Worm (Caenorhabditis elegans) whole organism, young adult: Measurements from ENCODE around the gene ZK185.4.
A peak's percentile ranks its signal among the peaks of the same experiment; 100 is the strongest.

Source experiments
- F22D6.2 ChIP-seq: sonication (generic microtip); optimal IDR thresholded peaks from 2 replicates; lab custom pipeline; 2016; ENCODE audit warnings: mild to moderate bottlenecking, missing genetic modification characterization, missing compliant biosample characterization
- F37B4.10 ChIP-seq: fragments of 200-800 bp; sonication (Bioruptor generic); IDR thresholded peaks from 2 replicates; pipeline ENCODE4 v1.3.6; 2022; ENCODE audit warnings: missing genetic modification characterization, missing compliant biosample characterization
- F57C9.4 ChIP-seq: sonication (generic microtip); optimal IDR thresholded peaks from 2 replicates; lab custom pipeline; 2017; ENCODE audit warnings: mild to moderate bottlenecking, missing genetic modification characterization, missing compliant biosample characterization
- aptf-2 ChIP-seq: fragments of 200-800 bp; sonication (Bioruptor generic); conservative IDR thresholded peaks from 2 replicates; pipeline ENCODE4 v1.3.6; 2022; ENCODE audit warnings: missing genetic modification reagents, missing genetic modification characterization, missing compliant biosample characterization
- attf-3 ChIP-seq: fragments of 200-800 bp; sonication (Bioruptor generic); conservative IDR thresholded peaks from 2 replicates; pipeline ENCODE4 v1.3.6; 2022; ENCODE audit warnings: missing genetic modification reagents, missing genetic modification characterization, missing compliant biosample characterization
- cebp-2 ChIP-seq: fragments of 200-800 bp; sonication (Bioruptor generic); IDR thresholded peaks from 2 replicates; pipeline ENCODE4 v1.3.6; 2022; ENCODE audit warnings: missing genetic modification characterization, missing compliant biosample characterization
- hlh-26 ChIP-seq: fragments of 200-800 bp; sonication (Bioruptor generic); conservative IDR thresholded peaks from 2 replicates; pipeline ENCODE4 v1.3.6; 2022; ENCODE audit warnings: missing genetic modification reagents, missing genetic modification characterization, missing compliant biosample characterization
- lir-1 ChIP-seq: fragments of 200-800 bp; sonication (Bioruptor generic); conservative IDR thresholded peaks from 2 replicates; pipeline ENCODE4 v1.3.6; 2022; ENCODE audit warnings: missing genetic modification reagents, missing genetic modification characterization, missing compliant biosample characterization
- madf-10 ChIP-seq: sonication (generic microtip); optimal IDR thresholded peaks from 2 replicates; lab custom pipeline; 2016; ENCODE audit warnings: mild to moderate bottlenecking, missing genetic modification characterization, missing compliant biosample characterization
- nhr-179 ChIP-seq: sonication (generic microtip); optimal IDR thresholded peaks from 2 replicates; lab custom pipeline; 2016; ENCODE audit warnings: mild to moderate bottlenecking, missing genetic modification characterization, missing compliant biosample characterization
- nhr-80 ChIP-seq: sonication (generic microtip); optimal IDR thresholded peaks from 2 replicates; lab custom pipeline; 2016; ENCODE audit warnings: missing genetic modification characterization, missing compliant biosample characterization
- pbrm-1 ChIP-seq: fragments of 200-800 bp; sonication (Bioruptor generic); IDR thresholded peaks from 2 replicates; pipeline ENCODE4 v1.3.6; 2022; ENCODE audit warnings: missing genetic modification reagents, missing genetic modification characterization, missing compliant biosample characterization
- snpc-4 ChIP-seq, 5 experiments: fragments of 150-350 bp in 1 of 5; sonication (generic microtip) in 4 of 5; optimal IDR thresholded peaks; 2 replicates each; lab custom pipeline; 2014 to 2018; ENCODE audit warnings: missing genetic modification characterization in 5 of 5, missing biosample characterization in 3 of 5, antibody characterized with exemption in 2 of 5, mild to moderate bottlenecking in 2 of 5, missing compliant biosample characterization in 2 of 5, missing genotype in 2 of 5, moderate library complexity in 2 of 5, missing genetic modification reagents in 1 of 5
- xnd-1 ChIP-seq: sonication (generic microtip); optimal IDR thresholded peaks from 2 replicates; lab custom pipeline; 2016; ENCODE audit warnings: missing genotype, missing genetic modification reagents, missing genetic modification characterization, missing compliant biosample characterization
- ztf-26 ChIP-seq: sonication (generic microtip); optimal IDR thresholded peaks from 2 replicates; lab custom pipeline; 2017; ENCODE audit warnings: missing genetic modification characterization, missing compliant biosample characterization

Gene ZK185.4

DNA sequence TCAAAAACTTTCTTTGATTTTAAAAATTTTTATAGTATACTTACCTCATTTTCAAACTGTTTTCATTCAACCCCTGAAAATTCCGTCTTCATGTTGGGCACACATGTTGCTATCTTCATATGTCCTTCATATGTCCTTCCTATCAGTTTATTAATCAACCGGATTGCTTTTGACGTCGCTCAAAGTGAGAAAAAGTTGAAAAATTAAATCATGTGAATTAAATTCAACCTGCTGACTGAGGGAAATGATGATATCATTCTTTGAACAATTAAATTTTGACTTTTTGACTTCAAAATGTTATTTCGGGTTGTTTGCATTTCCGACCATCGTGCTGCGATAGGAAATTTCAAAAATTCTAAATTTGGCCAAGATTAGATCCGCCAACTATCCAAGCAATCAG is 48.4 kb downstream of the ZK185.4 start:
- TF ChIP-seq nhr-80 (tag; lab: Kevin White, UChicago) (peak; percentile 57), F57C9.4 (tag; lab: Kevin White, UChicago) (no peak), madf-10 (no peak), aptf-2 (GFP tag; lab: Robert Waterston, UW) (no peak), F37B4.10 (GFP tag; lab: Robert Waterston, UW) (no peak), xnd-1 (tag; lab: Kevin White, UChicago) (no peak), hlh-26 (GFP tag; lab: Robert Waterston, UW) (no peak)

DNA sequence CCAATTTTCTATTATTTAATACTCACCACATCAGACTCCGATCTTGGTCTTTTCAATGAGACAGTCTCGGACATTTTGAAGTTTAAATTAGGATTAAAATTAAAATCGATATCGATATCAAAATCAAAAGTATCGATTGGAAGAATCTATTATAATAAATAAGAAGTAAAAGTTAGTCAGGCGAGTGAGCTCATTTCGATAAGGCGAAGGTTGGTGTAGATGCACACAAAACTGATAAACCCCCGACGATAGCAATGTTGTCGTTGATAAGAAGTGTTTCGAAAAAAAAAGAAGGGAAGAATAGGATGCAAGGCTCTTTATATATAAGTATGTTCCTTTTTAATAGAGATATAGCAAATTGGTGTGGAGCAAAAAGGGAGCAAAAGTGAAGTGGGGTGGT is 50.4 kb downstream of the ZK185.4 start, which contains the start of gene M01H9.4:
TSS of gene M01H9.4 (minus strand) at position 379 of the 400 bp plus-strand sequence.
- TF ChIP-seq F22D6.2 (tag; lab: Kevin White, UChicago) (no peak), nhr-80 (tag; lab: Kevin White, UChicago) (peak; percentile 83), pbrm-1 (no peak)
- TF ChIP-seq, all 124 proteins: peak for 1

DNA sequence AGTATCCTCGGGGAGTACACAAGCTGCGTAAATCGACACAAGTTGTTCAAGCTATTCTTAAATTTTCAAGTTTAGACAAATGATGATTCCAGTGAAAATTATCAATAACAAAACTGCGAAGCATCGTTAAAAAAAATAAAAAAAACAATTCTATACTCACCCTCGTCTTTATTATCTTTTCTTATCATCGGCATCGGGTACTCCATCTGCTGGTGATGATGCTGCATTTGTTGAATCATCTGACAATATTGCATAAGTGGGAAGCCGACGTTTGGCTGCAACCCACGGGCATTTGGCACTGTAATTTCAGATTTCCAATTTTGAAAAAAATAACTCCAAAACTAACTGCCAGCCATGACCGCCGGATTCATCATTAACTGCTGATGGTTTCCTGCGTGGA is 51.6 kb downstream of the ZK185.4 start:
- TF ChIP-seq cebp-2 (no peak), attf-3 (GFP tag; lab: Robert Waterston, UW) (no peak), ztf-26 (tag; lab: Kevin White, UChicago) (no peak), snpc-4 (GFP tag; optimal IDR thresholded peaks at IDR 0.05; lab: Kevin White, UChicago) (no peak), snpc-4 (tag; optimal IDR thresholded peaks at IDR 0.05; lab: Kevin White, UChicago) (no peak), lir-1 (GFP tag; lab: Robert Waterston, UW) (no peak), nhr-179 (tag; lab: Kevin White, UChicago) (no peak), nhr-80 (tag; lab: Kevin White, UChicago) (peak; percentile 10)
